Fruit fly (Drosophila melanogaster) whole organism, embryonic: ENCODE data around the gene Bicra.

Experiments used
- Atf6 ChIP-seq: fragments of 200-800 bp; sonication (Bioruptor generic); IDR thresholded peaks from 2 replicates; pipeline ENCODE4 v1.3.6; 2022; ENCODE audit warnings: missing biosample characterization, missing genetic modification characterization
- B-H2 ChIP-seq: fragments of 200-800 bp; sonication (Bioruptor generic); optimal IDR thresholded peaks from 2 replicates; lab custom pipeline; 2018; ENCODE audit warnings: missing biosample characterization, mild to moderate bottlenecking, missing genetic modification characterization
- CG10654 ChIP-seq: fragments of 200-800 bp; sonication (Bioruptor generic); optimal IDR thresholded peaks from 2 replicates; lab custom pipeline; 2016; ENCODE audit warnings: missing biosample characterization, missing genetic modification characterization
- CG12104 ChIP-seq: fragments of 200-800 bp; sonication (Bioruptor generic); optimal IDR thresholded peaks from 3 replicates; lab custom pipeline; 2016; ENCODE audit warnings: missing biosample characterization, missing genetic modification characterization
- CG12236 ChIP-seq: fragments of 200-800 bp; sonication (Bioruptor generic); optimal IDR thresholded peaks from 2 replicates; lab custom pipeline; 2016; ENCODE audit warnings: missing biosample characterization, missing genetic modification characterization
- CG12659 ChIP-seq: fragments of 200-800 bp; sonication (Bioruptor generic); optimal IDR thresholded peaks from 3 replicates; lab custom pipeline; 2017; ENCODE audit warnings: mild to moderate bottlenecking, missing biosample characterization, missing genetic modification reagents, missing genetic modification characterization
- CG13624 ChIP-seq: fragments of 200-800 bp; sonication (Bioruptor generic); optimal IDR thresholded peaks from 2 replicates; lab custom pipeline; 2016; ENCODE audit warnings: missing biosample characterization, missing genetic modification characterization
- CG1529 ChIP-seq: fragments of 200-800 bp; sonication (Bioruptor generic); optimal IDR thresholded peaks from 3 replicates; lab custom pipeline; 2018; ENCODE audit warnings: missing biosample characterization, missing genetic modification characterization
- CG1603 ChIP-seq: fragments of 200-800 bp; sonication (Bioruptor generic); optimal IDR thresholded peaks from 2 replicates; lab custom pipeline; 2019; ENCODE audit warnings: missing biosample characterization, mild to moderate bottlenecking, missing genetic modification characterization, moderate library complexity
- CG17912 ChIP-seq: fragments of 200-800 bp; sonication (Bioruptor generic); optimal IDR thresholded peaks from 2 replicates; lab custom pipeline; 2018; ENCODE audit warnings: missing biosample characterization, mild to moderate bottlenecking, missing genetic modification characterization
- CG18011 ChIP-seq: fragments of 200-800 bp; sonication (Bioruptor generic); optimal IDR thresholded peaks from 2 replicates; lab custom pipeline; 2017; ENCODE audit warnings: missing biosample characterization, missing genetic modification characterization, mild to moderate bottlenecking, moderate library complexity, missing genotype
- CG18599 ChIP-seq: fragments of 200-800 bp; sonication (Bioruptor generic); optimal IDR thresholded peaks from 3 replicates; lab custom pipeline; 2017; ENCODE audit warnings: missing biosample characterization, missing genetic modification characterization, mild to moderate bottlenecking, moderate library complexity, missing genetic modification reagents
- CG2712 ChIP-seq: fragments of 200-800 bp; optimal IDR thresholded peaks from 3 replicates; lab custom pipeline; 2019; ENCODE audit warnings: missing biosample characterization, mild to moderate bottlenecking, missing genetic modification characterization, moderate library complexity
- CG30431 ChIP-seq: fragments of 200-800 bp; sonication (Bioruptor generic); optimal IDR thresholded peaks from 2 replicates; lab custom pipeline; 2017; ENCODE audit warnings: missing biosample characterization, missing genetic modification characterization
- CG3838 ChIP-seq: fragments of 200-800 bp; sonication (Bioruptor generic); optimal IDR thresholded peaks from 3 replicates; lab custom pipeline; 2016; ENCODE audit warnings: missing biosample characterization, missing genetic modification characterization
- CG42726 ChIP-seq: fragments of 200-800 bp; sonication (Bioruptor generic); IDR thresholded peaks from 2 replicates; pipeline ENCODE4 v1.3.6; 2022; ENCODE audit warnings: missing biosample characterization, missing genetic modification characterization; ENCODE audit not compliant: partially characterized antibody
- CG4617 ChIP-seq: fragments of 200-800 bp; sonication (Bioruptor generic); optimal IDR thresholded peaks from 3 replicates; lab custom pipeline; 2016; ENCODE audit warnings: missing biosample characterization, missing genetic modification characterization, borderline replicate concordance
- CG6272 ChIP-seq: fragments of 200-800 bp; sonication (Bioruptor generic); IDR thresholded peaks from 2 replicates; pipeline ENCODE4 v1.3.6; 2022; ENCODE audit warnings: missing biosample characterization, missing genetic modification characterization
- Deaf1 ChIP-seq: fragments of 200-800 bp; optimal IDR thresholded peaks from 3 replicates; lab custom pipeline; 2019; ENCODE audit warnings: missing biosample characterization, mild to moderate bottlenecking, missing genetic modification characterization, moderate library complexity
- Fer2 ChIP-seq: fragments of 200-800 bp; sonication (Bioruptor generic); optimal IDR thresholded peaks from 2 replicates; lab custom pipeline; 2018; ENCODE audit warnings: missing biosample characterization, mild to moderate bottlenecking, missing genetic modification characterization, moderate library complexity
- Hand ChIP-seq: fragments of 200-800 bp; sonication (Bioruptor generic); optimal IDR thresholded peaks from 2 replicates; lab custom pipeline; 2017; ENCODE audit warnings: mild to moderate bottlenecking, missing biosample characterization, missing genetic modification reagents, missing genetic modification characterization
- Lhr ChIP-seq: fragments of 200-800 bp; sonication (Bioruptor generic); optimal IDR thresholded peaks from 3 replicates; lab custom pipeline; 2017; ENCODE audit warnings: mild to moderate bottlenecking, missing biosample characterization, missing genetic modification reagents, missing genetic modification characterization
- Lpt ChIP-seq: fragments of >200 bp; optimal IDR thresholded peaks from 2 replicates; lab custom pipeline; 2018; ENCODE audit warnings: missing biosample characterization, missing genetic modification characterization
- NfI ChIP-seq: fragments of 200-800 bp; sonication (Bioruptor generic); optimal IDR thresholded peaks from 3 replicates; lab custom pipeline; 2018; ENCODE audit warnings: missing biosample characterization, mild to moderate bottlenecking, missing genetic modification characterization, moderate library complexity
- Opbp ChIP-seq: fragments of 200-800 bp; sonication (Bioruptor generic); IDR thresholded peaks from 3 replicates; pipeline ENCODE4 v1.3.6; 2022; ENCODE audit warnings: missing biosample characterization, missing genetic modification characterization; ENCODE audit not compliant: partially characterized antibody
- Sin3A ChIP-seq: fragments of >200 bp; optimal IDR thresholded peaks from 2 replicates; lab custom pipeline; 2018
- ap ChIP-seq: fragments of 200-800 bp; sonication (Bioruptor generic); IDR thresholded peaks from 2 replicates; pipeline ENCODE4 v1.3.6; 2022; ENCODE audit warnings: missing biosample characterization, missing genetic modification characterization
- ase ChIP-seq: fragments of 200-800 bp; sonication (Bioruptor generic); IDR thresholded peaks from 3 replicates; pipeline ENCODE4 v1.3.6; 2022; ENCODE audit warnings: missing biosample characterization, missing genetic modification characterization
- bowl ChIP-seq: fragments of 200-800 bp; sonication (Bioruptor generic); IDR thresholded peaks from 2 replicates; pipeline ENCODE4 v1.3.6; 2022; ENCODE audit warnings: missing biosample characterization, missing genetic modification characterization
- br ChIP-seq: fragments of >200 bp; optimal IDR thresholded peaks from 2 replicates; lab custom pipeline; 2017
- cad ChIP-seq: fragments of >200 bp; optimal IDR thresholded peaks from 2 replicates; lab custom pipeline; 2017; ENCODE audit warnings: missing biosample characterization, missing genetic modification characterization
- chinmo ChIP-seq: fragments of 200-800 bp; sonication (Bioruptor generic); IDR thresholded peaks from 4 replicates; pipeline ENCODE4 v1.3.6; 2022; ENCODE audit warnings: missing biosample characterization, missing genetic modification characterization; ENCODE audit not compliant: partially characterized antibody
- da ChIP-seq: fragments of 200-800 bp; sonication (Bioruptor generic); optimal IDR thresholded peaks from 2 replicates; lab custom pipeline; 2016; ENCODE audit warnings: missing biosample characterization, missing genetic modification characterization
- dimm ChIP-seq: fragments of 200-800 bp; sonication (Bioruptor generic); IDR thresholded peaks from 2 replicates; pipeline ENCODE4 v1.3.6; 2022; ENCODE audit warnings: missing biosample characterization, missing genetic modification characterization
- dm ChIP-seq: fragments of 200-800 bp; sonication (Bioruptor generic); optimal IDR thresholded peaks from 3 replicates; lab custom pipeline; 2016; ENCODE audit warnings: missing biosample characterization, missing genetic modification characterization
- dysf ChIP-seq: fragments of 200-800 bp; sonication (Bioruptor generic); IDR thresholded peaks from 3 replicates; pipeline ENCODE4 v1.3.6; 2022; ENCODE audit warnings: missing biosample characterization, missing genetic modification characterization
- gcm ChIP-seq: fragments of 200-800 bp; sonication (Bioruptor generic); optimal IDR thresholded peaks from 2 replicates; lab custom pipeline; 2019; ENCODE audit warnings: missing biosample characterization, mild to moderate bottlenecking, missing genetic modification characterization, moderate library complexity
- gsb ChIP-seq: fragments of 200-800 bp; sonication (Bioruptor generic); IDR thresholded peaks from 2 replicates; pipeline ENCODE4 v1.3.6; 2022; ENCODE audit warnings: missing biosample characterization, missing genetic modification characterization
- gt ChIP-seq: fragments of 200-800 bp; sonication (Bioruptor generic); IDR thresholded peaks from 2 replicates; pipeline ENCODE4 v1.3.6; 2022; ENCODE audit warnings: missing biosample characterization, missing genetic modification characterization
- kay ChIP-seq: fragments of 200-800 bp; sonication (Bioruptor generic); optimal IDR thresholded peaks from 2 replicates; lab custom pipeline; 2016; ENCODE audit warnings: missing biosample characterization, missing genetic modification characterization
- nerfin-2 ChIP-seq: fragments of 200-800 bp; sonication (Bioruptor generic); IDR thresholded peaks from 2 replicates; pipeline ENCODE4 v1.3.6; 2022; ENCODE audit warnings: missing biosample characterization, missing genetic modification characterization; ENCODE audit not compliant: partially characterized antibody
- nom ChIP-seq: fragments of 200-800 bp; sonication (Bioruptor generic); optimal IDR thresholded peaks from 2 replicates; lab custom pipeline; 2017; ENCODE audit warnings: missing biosample characterization, missing genetic modification characterization, mild to moderate bottlenecking, moderate library complexity, missing genetic modification reagents
- onecut ChIP-seq: fragments of 200-800 bp; sonication (Bioruptor generic); IDR thresholded peaks from 2 replicates; pipeline ENCODE4 v1.3.6; 2022; ENCODE audit warnings: missing biosample characterization, missing genetic modification characterization
- org-1 ChIP-seq: fragments of 200-800 bp; sonication (Bioruptor generic); optimal IDR thresholded peaks from 2 replicates; lab custom pipeline; 2017; ENCODE audit warnings: missing biosample characterization, missing genetic modification characterization
- peb ChIP-seq: fragments of 200-800 bp; sonication (Bioruptor generic); IDR thresholded peaks from 2 replicates; pipeline ENCODE4 v1.3.6; 2022; ENCODE audit warnings: missing biosample characterization, missing genetic modification characterization
- pnt ChIP-seq: fragments of 200-800 bp; sonication (Bioruptor generic); optimal IDR thresholded peaks from 3 replicates; lab custom pipeline; 2016; ENCODE audit warnings: missing biosample characterization, missing genetic modification characterization
- schlank ChIP-seq: fragments of 200-800 bp; sonication (Bioruptor generic); optimal IDR thresholded peaks from 2 replicates; lab custom pipeline; 2018; ENCODE audit warnings: missing biosample characterization, mild to moderate bottlenecking, missing genetic modification characterization
- shn ChIP-seq: fragments of 200-800 bp; sonication (Bioruptor generic); optimal IDR thresholded peaks from 3 replicates; lab custom pipeline; 2016; ENCODE audit warnings: missing biosample characterization, missing genetic modification characterization
- tap ChIP-seq: fragments of 200-800 bp; optimal IDR thresholded peaks from 3 replicates; lab custom pipeline; 2019; ENCODE audit warnings: missing biosample characterization, mild to moderate bottlenecking, missing genetic modification characterization, moderate library complexity
- trem ChIP-seq: fragments of 200-800 bp; optimal IDR thresholded peaks from 3 replicates; lab custom pipeline; 2019; ENCODE audit warnings: missing biosample characterization, mild to moderate bottlenecking, missing genetic modification characterization, moderate library complexity
- vfl ChIP-seq: fragments of 200-800 bp; sonication (Bioruptor generic); optimal IDR thresholded peaks from 2 replicates; lab custom pipeline; 2016; ENCODE audit warnings: missing biosample characterization, missing genetic modification characterization

Bicra gene

dm6 chr3R:29075631-29076398, 13.0 kb downstream of the Bicra start (continued):
- TF ChIP-seq CG18011 (GFP tag; lab: Kevin White, UChicago) (no peak), CG42726 (GFP tag; lab: Robert Waterston, UW) (no peak), gsb (GFP tag; lab: Robert Waterston, UW) (no peak), Lhr (GFP tag; lab: Kevin White, UChicago) (no peak), nerfin-2 (GFP tag; lab: Robert Waterston, UW) (no peak), CG18599 (GFP tag; lab: Kevin White, UChicago) (peak; percentile 73), NfI (GFP tag; lab: Kevin White, UChicago) (peak; percentile 10), Lpt (no peak), Sin3A (no peak), dm (GFP tag; lab: Kevin White, UChicago) (no peak), org-1 (peak; percentile 1), bowl (GFP tag; lab: Robert Waterston, UW) (no peak), da (GFP tag; lab: Kevin White, UChicago) (no peak), gcm (GFP tag; lab: Kevin White, UChicago) (no peak), kay (GFP tag; lab: Kevin White, UChicago) (no peak), schlank (no peak), CG1603 (peak; percentile 27), peb (no peak), Fer2 (no peak), CG12659 (peak; percentile 4), cad (GFP tag; lab: Kevin White, UChicago) (no peak), br (lab: Kevin White, UChicago) (no peak), CG3838 (GFP tag; lab: Kevin White, UChicago) (no peak), CG12236 (GFP tag; lab: Kevin White, UChicago) (no peak), Atf6 (GFP tag; lab: Robert Waterston, UW) (no peak), tap (tag; lab: Kevin White, UChicago) (no peak), vfl (GFP tag; lab: Kevin White, UChicago) (no peak), Opbp (GFP tag; lab: Robert Waterston, UW) (no peak), dysf (GFP tag; lab: Robert Waterston, UW) (no peak), ase (GFP tag; lab: Robert Waterston, UW) (no peak), shn (GFP tag; lab: Kevin White, UChicago) (no peak), onecut (GFP tag; lab: Robert Waterston, UW) (no peak), chinmo (no peak), ap (GFP tag; lab: Robert Waterston, UW) (no peak), Hand (no peak), CG1529 (GFP tag; lab: Kevin White, UChicago) (no peak), gt (GFP tag; lab: Robert Waterston, UW) (no peak), Deaf1 (tag; lab: Kevin White, UChicago) (no peak), nom (GFP tag; lab: Kevin White, UChicago) (no peak), B-H2 (GFP tag; lab: Kevin White, UChicago) (no peak), CG4617 (GFP tag; lab: Kevin White, UChicago) (no peak), CG30431 (no peak), dimm (GFP tag; lab: Robert Waterston, UW) (no peak), CG13624 (GFP tag; lab: Kevin White, UChicago) (no peak), pnt (GFP tag; lab: Kevin White, UChicago) (no peak), CG10654 (GFP tag; lab: Kevin White, UChicago) (no peak), CG6272 (GFP tag; lab: Robert Waterston, UW) (no peak), CG12104 (GFP tag; lab: Kevin White, UChicago) (no peak), CG17912 (GFP tag; lab: Kevin White, UChicago) (no peak), trem (no peak), CG2712 (tag; lab: Kevin White, UChicago) (peak; percentile 29)
